Fruit fly (Drosophila melanogaster) whole organism, wandering third instar larva: ENCODE results near the gene CG3285.
A peak's percentile ranks its signal among the peaks of the same experiment; 100 is the strongest.

Experiments used
- CG32264 ChIP-seq: fragments of 200-800 bp; sonication (Bioruptor generic); optimal IDR thresholded peaks from 2 replicates; lab custom pipeline; 2016; ENCODE audit warnings: missing biosample characterization, missing genetic modification characterization
- CG9705 ChIP-seq: fragments of 200-800 bp; sonication (Bioruptor generic); optimal IDR thresholded peaks from 2 replicates; lab custom pipeline; 2018; ENCODE audit warnings: missing biosample characterization, mild to moderate bottlenecking, missing genetic modification characterization
- Dif ChIP-seq: fragments of 200-275, 200-300 bp; sonication (Bioruptor generic); optimal IDR thresholded peaks from 2 replicates; lab custom pipeline; 2018; ENCODE audit warnings: missing biosample characterization, missing genetic modification characterization; ENCODE audit not compliant: partially characterized antibody
- GATAd ChIP-seq: sonication (Bioruptor generic); optimal IDR thresholded peaks from 2 replicates; lab custom pipeline; 2016; ENCODE audit warnings: missing biosample characterization, missing genetic modification characterization
- Hnf4 ChIP-seq: fragments of 200-800 bp; sonication (Bioruptor generic); optimal IDR thresholded peaks from 2 replicates; lab custom pipeline; 2016; ENCODE audit warnings: missing biosample characterization, mild to moderate bottlenecking, missing genetic modification characterization
- Hr78 ChIP-seq: fragments of >200 bp; optimal IDR thresholded peaks from 2 replicates; lab custom pipeline; 2017; ENCODE audit warnings: missing biosample characterization, missing genetic modification characterization
- Hr83 ChIP-seq: fragments of 200-300 bp; sonication (Bioruptor generic); optimal IDR thresholded peaks from 2 replicates; lab custom pipeline; 2016; ENCODE audit warnings: missing biosample characterization, mild to moderate bottlenecking, missing genetic modification characterization, moderate library complexity; ENCODE audit not compliant: poor library complexity, severe bottlenecking
- Jra ChIP-seq: sonication (Bioruptor generic); optimal IDR thresholded peaks from 2 replicates; lab custom pipeline; 2016; ENCODE audit warnings: missing biosample characterization, missing genetic modification characterization
- Myc ChIP-seq: fragments of >200 bp; optimal IDR thresholded peaks from 2 replicates; lab custom pipeline; 2017
- N ChIP-seq: fragments of >200 bp; optimal IDR thresholded peaks from 2 replicates; lab custom pipeline; 2018; ENCODE audit warnings: missing biosample characterization, missing external identifiers, missing genetic modification characterization
- Rel ChIP-seq, 2 experiments: fragments of 200-800 bp; sonication (Bioruptor generic) in 1 of 2; optimal IDR thresholded peaks; 2 replicates in 1 of 2; 3 replicates in 1 of 2; lab custom pipeline; 2016 to 2019; ENCODE audit warnings: mild to moderate bottlenecking in 2 of 2, missing biosample characterization in 2 of 2, missing genetic modification characterization in 2 of 2, moderate library complexity in 1 of 2
- Sp1 ChIP-seq: fragments of 200-800 bp; sonication (Bioruptor generic); optimal IDR thresholded peaks from 3 replicates; lab custom pipeline; 2019; ENCODE audit warnings: missing biosample characterization, mild to moderate bottlenecking, missing genetic modification characterization, moderate library complexity
- Vsx2 ChIP-seq: fragments of 200-300, 225-300 bp; sonication (Bioruptor generic); optimal IDR thresholded peaks from 2 replicates; lab custom pipeline; 2018; ENCODE audit warnings: missing biosample characterization, missing genetic modification characterization; ENCODE audit not compliant: partially characterized antibody
- brk ChIP-seq: fragments of 200-800 bp; sonication (Bioruptor generic); optimal IDR thresholded peaks from 2 replicates; lab custom pipeline; 2016; ENCODE audit warnings: missing biosample characterization, mild to moderate bottlenecking, missing genetic modification characterization
- dl ChIP-seq, 2 experiments: fragments of 175-275, 200-275 bp in 1 of 2; fragments of 200-275 bp in 1 of 2; sonication (Bioruptor generic); optimal IDR thresholded peaks; lab custom pipeline; 2018; ENCODE audit warnings: mild to moderate bottlenecking in 2 of 2, missing biosample characterization in 2 of 2, missing genetic modification characterization in 2 of 2, moderate library complexity in 2 of 2; ENCODE audit not compliant: partially characterized antibody in 2 of 2, insufficient read depth in 1 of 2
- dmrt93B ChIP-seq: fragments of 200-800 bp; sonication (Bioruptor generic); optimal IDR thresholded peaks from 2 replicates; lab custom pipeline; 2018; ENCODE audit warnings: missing biosample characterization, mild to moderate bottlenecking, missing genetic modification characterization
- dsf ChIP-seq: sonication (Bioruptor generic); optimal IDR thresholded peaks from 2 replicates; lab custom pipeline; 2016; ENCODE audit warnings: missing biosample characterization, missing genetic modification characterization, borderline replicate concordance
- ey ChIP-seq: fragments of 200-800 bp; sonication (Bioruptor generic); optimal IDR thresholded peaks from 2 replicates; lab custom pipeline; 2016; ENCODE audit warnings: missing biosample characterization, missing genetic modification characterization
- foxo ChIP-seq, 2 experiments: fragments of 200-800 bp; sonication (Bioruptor generic); optimal IDR thresholded peaks; 2 replicates in 1 of 2; 3 replicates in 1 of 2; lab custom pipeline; 2016 to 2017; ENCODE audit warnings: missing biosample characterization in 2 of 2, missing genetic modification characterization in 2 of 2
- fru ChIP-seq: fragments of 200-800 bp; sonication (Bioruptor generic); optimal IDR thresholded peaks from 3 replicates; lab custom pipeline; 2016; ENCODE audit warnings: missing biosample characterization, mild to moderate bottlenecking, missing genetic modification characterization
- h ChIP-seq: fragments of 200-800 bp; sonication (Bioruptor generic); optimal IDR thresholded peaks from 3 replicates; lab custom pipeline; 2016; ENCODE audit warnings: missing biosample characterization, mild to moderate bottlenecking, missing genetic modification characterization
- jim ChIP-seq: fragments of 175-275, 200-325 bp; sonication (Bioruptor generic); optimal IDR thresholded peaks from 2 replicates; lab custom pipeline; 2016; ENCODE audit warnings: missing biosample characterization, mild to moderate bottlenecking, missing genetic modification characterization
- lola ChIP-seq: fragments of >200 bp; optimal IDR thresholded peaks from 2 replicates; lab custom pipeline; 2017; ENCODE audit warnings: missing biosample characterization, missing genetic modification characterization
- psq ChIP-seq: fragments of 200-800 bp; sonication (Bioruptor generic); optimal IDR thresholded peaks from 3 replicates; lab custom pipeline; 2017; ENCODE audit warnings: missing biosample characterization, mild to moderate bottlenecking, missing genetic modification characterization, moderate library complexity
- sage ChIP-seq: fragments of 200-800 bp; sonication (Bioruptor generic); optimal IDR thresholded peaks from 2 replicates; lab custom pipeline; 2016; ENCODE audit warnings: missing biosample characterization, mild to moderate bottlenecking, missing genetic modification characterization
- tai ChIP-seq: sonication (Bioruptor generic); optimal IDR thresholded peaks from 2 replicates; lab custom pipeline; 2016; ENCODE audit warnings: missing biosample characterization, missing genetic modification characterization
- usp ChIP-seq: fragments of >200 bp; optimal IDR thresholded peaks from 2 replicates; lab custom pipeline; 2017; ENCODE audit warnings: missing biosample characterization, missing genetic modification characterization
- woc ChIP-seq: sonication (Bioruptor generic); optimal IDR thresholded peaks from 2 replicates; lab custom pipeline; 2016; ENCODE audit warnings: missing biosample characterization, mild to moderate bottlenecking, missing genetic modification characterization

The CG3285 gene

dm6 chr2L:3361821-3362220 is 31.1 kb downstream of the CG3285 start:
- TF ChIP-seq N (GFP tag; lab: Kevin White, UChicago), result no peak

- TF ChIP-seq Vsx2 (GFP tag; lab: Kevin White, UChicago), result no peak
- TF ChIP-seq h (GFP tag; lab: Kevin White, UChicago), result peak; percentile 35
- TF ChIP-seq Rel (GFP tag; optimal IDR thresholded peaks at IDR 0.05; lab: Kevin White, UChicago), result no peak
- TF ChIP-seq Rel (tag; optimal IDR thresholded peaks at IDR 0.05; lab: Kevin White, UChicago), result peak; percentile 1
- no peak for TF ChIP-seq dsf (GFP tag; lab: Kevin White, UChicago)
These were observed 35.4 kb downstream of the CG3285 start for dm6 chr2L:3366043-3366679.

- TF ChIP-seq dsf (GFP tag; lab: Kevin White, UChicago), result no peak
- TF ChIP-seq woc, result no peak
- no peak for TF ChIP-seq Myc
- no peak for TF ChIP-seq h (GFP tag; lab: Kevin White, UChicago)
- no peak for TF ChIP-seq lola (GFP tag; lab: Kevin White, UChicago)
- TF ChIP-seq GATAd (GFP tag; lab: Kevin White, UChicago), result no peak
- no peak for TF ChIP-seq usp (GFP tag; lab: Kevin White, UChicago)
- no peak for TF ChIP-seq Vsx2 (GFP tag; lab: Kevin White, UChicago)
- no peak for TF ChIP-seq psq (GFP tag; lab: Kevin White, UChicago)
- TF ChIP-seq Rel (GFP tag; optimal IDR thresholded peaks at IDR 0.05; lab: Kevin White, UChicago), result no peak
- no peak for TF ChIP-seq Rel (tag; optimal IDR thresholded peaks at IDR 0.05; lab: Kevin White, UChicago)
- no peak for TF ChIP-seq foxo (GFP tag; optimal IDR thresholded peaks at IDR 0.05; lab: Kevin White, UChicago)
- no peak for TF ChIP-seq Sp1
- no peak for TF ChIP-seq dmrt93B (GFP tag; lab: Kevin White, UChicago)
- no peak for TF ChIP-seq CG32264
- no peak for TF ChIP-seq N (GFP tag; lab: Kevin White, UChicago)
- no peak for TF ChIP-seq brk
These were observed 37.7 kb downstream of the CG3285 start for dm6 chr2L:3368425-3368824.

dm6 chr2L:3369083-3369653 is 38.4 kb downstream of the CG3285 start:
- TF ChIP-seq usp (GFP tag; lab: Kevin White, UChicago) (no peak), dmrt93B (GFP tag; lab: Kevin White, UChicago) (no peak), tai (no peak), Myc (no peak), Sp1 (peak; percentile 18), ey (no peak), Hnf4 (GFP tag; lab: Kevin White, UChicago) (no peak), Jra (no peak), Hr83 (no peak), Dif (GFP tag; lab: Kevin White, UChicago) (no peak), Hr78 (no peak), Rel (GFP tag; optimal IDR thresholded peaks at IDR 0.05; lab: Kevin White, UChicago) (no peak), Rel (tag; optimal IDR thresholded peaks at IDR 0.05; lab: Kevin White, UChicago) (peak; percentile 77), fru (GFP tag; lab: Kevin White, UChicago) (peak; percentile 12), GATAd (GFP tag; lab: Kevin White, UChicago) (no peak), h (GFP tag; lab: Kevin White, UChicago) (peak; percentile 50)

dm6 chr2L:3369822-3370221 is 39.1 kb downstream of the CG3285 start:
- TF ChIP-seq Myc, result no peak
- TF ChIP-seq brk, result no peak
- TF ChIP-seq CG9705 (GFP tag; lab: Kevin White, UChicago), result no peak
- TF ChIP-seq jim (GFP tag; lab: Kevin White, UChicago), result no peak
- no peak for TF ChIP-seq h (GFP tag; lab: Kevin White, UChicago)
- no peak for TF ChIP-seq CG32264
- TF ChIP-seq sage (GFP tag; lab: Kevin White, UChicago), result no peak
- no peak for TF ChIP-seq Vsx2 (GFP tag; lab: Kevin White, UChicago)
- no peak for TF ChIP-seq dl (GFP tag; optimal IDR thresholded peaks at IDR 0.05; lab: Kevin White, UChicago; ENCODE audit: insufficient read depth in 1 of 2, partially characterized antibody in 2 of 2)
